Worm (Caenorhabditis elegans) whole organism, L4 larva: ENCODE measurements around the gene ZK105.6.

ENCODE experiments used
- F10B5.3 ChIP-seq: sonication (generic microtip); optimal IDR thresholded peaks from 2 replicates; lab custom pipeline; 2016; ENCODE audit warnings: mild to moderate bottlenecking, missing genetic modification characterization, missing compliant biosample characterization
- F49E8.2 ChIP-seq: sonication (generic microtip); optimal IDR thresholded peaks from 2 replicates; lab custom pipeline; 2016; ENCODE audit warnings: missing compliant biosample characterization, mild to moderate bottlenecking, missing genetic modification characterization, borderline replicate concordance
- Y105C5A.15 ChIP-seq: fragments of 200-800 bp; sonication (Bioruptor generic); IDR thresholded peaks from 2 replicates; pipeline ENCODE4 v1.3.6; 2022; ENCODE audit warnings: missing genetic modification characterization, missing compliant biosample characterization
- Y75B8A.6 ChIP-seq: fragments of 200-800 bp; sonication (Bioruptor generic); IDR thresholded peaks from 2 replicates; pipeline ENCODE4 v1.3.6; 2022; ENCODE audit warnings: missing genetic modification reagents, missing genetic modification characterization, missing compliant biosample characterization
- ZK546.5 ChIP-seq, 2 experiments: sonication (generic microtip); optimal IDR thresholded peaks; 2 replicates each; lab custom pipeline; 2017; ENCODE audit warnings: missing biosample characterization in 2 of 2, missing genetic modification characterization in 2 of 2
- ceh-20 ChIP-seq: fragments of 200-800 bp; sonication (Bioruptor generic); IDR thresholded peaks from 2 replicates; pipeline ENCODE4 v1.3.6; 2022; ENCODE audit warnings: missing genetic modification reagents, missing genetic modification characterization, missing compliant biosample characterization
- cey-2 ChIP-seq: sonication (generic microtip); optimal IDR thresholded peaks from 3 replicates; lab custom pipeline; 2017; ENCODE audit warnings: missing genetic modification characterization, mild to moderate bottlenecking, missing compliant biosample characterization, antibody characterized with exemption, borderline replicate concordance; ENCODE audit not compliant: insufficient read depth
- ctbp-1 ChIP-seq: fragments of 200-800 bp; sonication (Bioruptor generic); IDR thresholded peaks from 2 replicates; pipeline ENCODE4 v1.3.6; 2022; ENCODE audit warnings: missing genetic modification reagents, missing genetic modification characterization, missing compliant biosample characterization
- daf-16 ChIP-seq, 3 experiments: sonication (generic microtip); optimal IDR thresholded peaks; 2 replicates each; lab custom pipeline; 2016 to 2017; ENCODE audit warnings: missing genetic modification characterization in 3 of 3, missing genetic modification reagents in 3 of 3, mild to moderate bottlenecking in 2 of 3, missing compliant biosample characterization in 2 of 3, missing biosample characterization in 1 of 3, moderate library complexity in 1 of 3
- daf-19 ChIP-seq: fragments of 200-800 bp; sonication (Bioruptor generic); conservative IDR thresholded peaks from 2 replicates; pipeline ENCODE4 v1.3.6; 2022; ENCODE audit warnings: missing genetic modification characterization, missing compliant biosample characterization
- daf-8 ChIP-seq: fragments of 200-800 bp; sonication (Bioruptor generic); IDR thresholded peaks from 2 replicates; pipeline ENCODE4 v1.3.6; 2022; ENCODE audit warnings: missing genetic modification characterization, missing compliant biosample characterization
- dmd-6 ChIP-seq: fragments of 200-800 bp; sonication (Bioruptor generic); IDR thresholded peaks from 2 replicates; pipeline ENCODE4 v1.3.6; 2022; ENCODE audit warnings: missing genetic modification reagents, missing genetic modification characterization, missing compliant biosample characterization
- fos-1 ChIP-seq: fragments of 150-350 bp; optimal IDR thresholded peaks from 2 replicates; lab custom pipeline; 2014; ENCODE audit warnings: missing biosample characterization, missing genetic modification characterization
- hlh-11 ChIP-seq: fragments of 200-800 bp; sonication (Bioruptor generic); optimal IDR thresholded peaks from 2 replicates; lab custom pipeline; 2018; ENCODE audit warnings: mild to moderate bottlenecking, missing genetic modification characterization, missing compliant biosample characterization
- hmg-1.1 ChIP-seq: fragments of 200-800 bp; sonication (Bioruptor generic); IDR thresholded peaks from 2 replicates; pipeline ENCODE4 v1.3.6; 2022; ENCODE audit warnings: missing genetic modification reagents, missing genetic modification characterization, missing compliant biosample characterization
- lin-1 ChIP-seq: fragments of 200-800 bp; sonication (Bioruptor generic); IDR thresholded peaks from 2 replicates; pipeline ENCODE4 v1.3.6; 2022; ENCODE audit warnings: missing genetic modification reagents, missing genetic modification characterization, missing compliant biosample characterization
- lin-13 ChIP-seq: fragments of 150-350 bp; optimal IDR thresholded peaks from 2 replicates; lab custom pipeline; 2014; ENCODE audit warnings: missing biosample characterization, missing genetic modification reagents, missing genetic modification characterization
- lin-38 ChIP-seq: fragments of 200-800 bp; sonication (Bioruptor generic); IDR thresholded peaks from 2 replicates; pipeline ENCODE4 v1.3.6; 2022; ENCODE audit warnings: missing genetic modification reagents, missing genetic modification characterization, missing compliant biosample characterization
- madf-5 ChIP-seq, 2 experiments: fragments of 200-800 bp; sonication (Bioruptor generic); IDR thresholded peaks; 2 replicates each; pipeline ENCODE4 v1.3.6; 2022; ENCODE audit warnings: missing compliant biosample characterization in 2 of 2, missing genetic modification characterization in 2 of 2
- madf-9 ChIP-seq: fragments of 200-800 bp; sonication (Bioruptor generic); conservative IDR thresholded peaks from 2 replicates; pipeline ENCODE4 v1.3.6; 2022; ENCODE audit warnings: missing genetic modification reagents, missing genetic modification characterization, missing compliant biosample characterization
- mdl-1 ChIP-seq, 2 experiments: fragments of 150-350 bp in 1 of 2; sonication (generic microtip) in 1 of 2; optimal IDR thresholded peaks; 2 replicates each; lab custom pipeline; 2014 to 2017; ENCODE audit warnings: missing biosample characterization in 2 of 2, missing genetic modification characterization in 2 of 2
- mdt-29 ChIP-seq: fragments of 200-800 bp; sonication (Bioruptor generic); IDR thresholded peaks from 2 replicates; pipeline ENCODE4 v1.3.6; 2022; ENCODE audit warnings: missing genetic modification reagents, missing genetic modification characterization, missing compliant biosample characterization
- nhr-237 ChIP-seq: sonication (generic microtip); optimal IDR thresholded peaks from 2 replicates; lab custom pipeline; 2017; ENCODE audit warnings: missing biosample characterization, missing genetic modification characterization
- nhr-25 ChIP-seq: sonication (generic microtip); optimal IDR thresholded peaks from 2 replicates; lab custom pipeline; 2017; ENCODE audit warnings: missing genetic modification characterization, mild to moderate bottlenecking, missing compliant biosample characterization, antibody characterized with exemption, moderate library complexity, borderline replicate concordance; ENCODE audit not compliant: insufficient read depth
- nhr-48 ChIP-seq: sonication (generic microtip); optimal IDR thresholded peaks from 2 replicates; lab custom pipeline; 2016; ENCODE audit warnings: mild to moderate bottlenecking, missing genetic modification characterization, missing compliant biosample characterization
- php-3 ChIP-seq: fragments of 200-800 bp; sonication (Bioruptor generic); IDR thresholded peaks from 2 replicates; pipeline ENCODE4 v1.3.6; 2022; ENCODE audit warnings: missing genetic modification reagents, missing genetic modification characterization, missing compliant biosample characterization
- pqm-1 ChIP-seq: sonication (generic microtip); optimal IDR thresholded peaks from 2 replicates; lab custom pipeline; 2017; ENCODE audit warnings: missing biosample characterization, missing genetic modification characterization
- rbr-2 ChIP-seq: sonication (generic microtip); optimal IDR thresholded peaks from 2 replicates; lab custom pipeline; 2016; ENCODE audit warnings: missing genotype, missing genetic modification characterization, missing compliant biosample characterization
- sdz-12 ChIP-seq: fragments of 200-800 bp; sonication (Bioruptor generic); optimal IDR thresholded peaks from 2 replicates; lab custom pipeline; 2018; ENCODE audit warnings: mild to moderate bottlenecking, missing genetic modification characterization, missing compliant biosample characterization
- skn-1 ChIP-seq: fragments of 150-350 bp; optimal IDR thresholded peaks from 2 replicates; lab custom pipeline; 2014; ENCODE audit warnings: missing biosample characterization, missing genetic modification characterization
- spr-3 ChIP-seq: fragments of 200-800 bp; sonication (Bioruptor generic); optimal IDR thresholded peaks from 2 replicates; lab custom pipeline; 2018; ENCODE audit warnings: mild to moderate bottlenecking, missing genetic modification characterization, missing compliant biosample characterization
- tra-1 ChIP-seq: fragments of 200-800 bp; sonication (Bioruptor generic); IDR thresholded peaks from 2 replicates; pipeline ENCODE4 v1.3.6; 2022; ENCODE audit warnings: missing genetic modification reagents, missing genetic modification characterization, missing compliant biosample characterization
- unc-62 ChIP-seq, 3 experiments: fragments of 150-350 bp in 1 of 3; sonication (generic microtip); optimal IDR thresholded peaks in 2 of 3; peaks in 1 of 3; 1 replicate in 1 of 3; 2 replicates in 2 of 3; lab custom pipeline; 2014 to 2017; ENCODE audit warnings: missing biosample characterization in 3 of 3, missing genetic modification characterization in 3 of 3, missing genetic modification reagents in 3 of 3, missing genotype in 1 of 3
- zip-11 ChIP-seq: fragments of 200-800 bp; sonication (Bioruptor generic); IDR thresholded peaks from 2 replicates; pipeline ENCODE4 v1.3.6; 2022; ENCODE audit warnings: missing genetic modification characterization, missing compliant biosample characterization
- ztf-7 ChIP-seq: fragments of 150-350 bp; optimal IDR thresholded peaks from 2 replicates; lab custom pipeline; 2014; ENCODE audit warnings: missing biosample characterization, missing genetic modification characterization

ZK105.6 gene

ce11 chrV:7759270-7759669, 35.4 kb upstream of the ZK105.6 start (continued):
- 0 out of 2 replicates have a peak, but pooled peaks have one; percentile 37 for TF ChIP-seq hmg-1.1 (GFP tag; lab: Robert Waterston, UW)

DNA sequence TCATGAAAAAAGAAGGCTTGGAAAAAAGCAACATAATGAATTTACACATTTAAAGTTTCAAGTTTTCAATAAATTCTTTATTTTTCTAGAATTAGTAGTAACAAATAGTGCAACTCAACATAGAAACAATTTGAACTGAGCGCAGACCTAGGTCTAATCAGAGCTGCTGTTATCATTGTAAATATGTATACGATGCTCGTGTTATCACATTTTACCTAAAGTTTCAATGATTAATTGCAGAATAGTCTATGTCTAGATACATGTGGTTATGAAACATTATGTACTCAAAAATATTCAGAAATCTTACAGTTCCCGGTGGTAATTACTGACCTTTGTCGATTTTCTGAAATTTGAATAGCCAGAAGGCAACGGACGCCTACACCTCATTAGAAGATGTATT, 32.1 kb upstream of the ZK105.6 start:
- TF ChIP-seq daf-16 (GFP tag; optimal IDR thresholded peaks at IDR 0.05; lab: Kevin White, UChicago): no peak
- peak; percentile 56 for TF ChIP-seq daf-16 (tag; optimal IDR thresholded peaks at IDR 0.05; lab: Kevin White, UChicago)
- TF ChIP-seq pqm-1 (tag; lab: Kevin White, UChicago): peak; percentile 38
- no peak for TF ChIP-seq lin-13 (GFP tag; lab: Kevin White, UChicago)
- no peak for TF ChIP-seq madf-5 (GFP tag; IDR thresholded peaks at IDR 0.05; lab: Robert Waterston, UW)

- TF ChIP-seq cey-2 (tag; lab: Kevin White, UChicago) (no peak), sdz-12 (GFP tag; lab: Kevin White, UChicago) (no peak), mdl-1 (tag; optimal IDR thresholded peaks at IDR 0.05; lab: Kevin White, UChicago) (no peak)
Measured at ce11 chrV:7754557-7754956, 30.7 kb upstream of the ZK105.6 start, which contains the start of gene T05B11.4. T05B11.4 (minus strand) TSS chrV:7754657.

ce11 chrV:7749708-7750107, 25.8 kb upstream of the ZK105.6 start:
- TF ChIP-seq hlh-11 (tag; lab: Kevin White, UChicago) (peak; percentile 23), daf-16 (GFP tag; optimal IDR thresholded peaks at IDR 0.05; lab: Kevin White, UChicago) (peak in 1 of 2 experiments; percentile 15), daf-16 (tag; optimal IDR thresholded peaks at IDR 0.05; lab: Kevin White, UChicago) (no peak), daf-19 (GFP tag; lab: Robert Waterston, UW) (no peak), tra-1 (peak; percentile 46; the same call in 1 of the 2 replicates), Y105C5A.15 (GFP tag; lab: Robert Waterston, UW) (no peak), daf-8 (GFP tag; lab: Robert Waterston, UW) (no peak), fos-1 (no peak), nhr-48 (tag; lab: Kevin White, UChicago) (no peak), dmd-6 (GFP tag; lab: Robert Waterston, UW) (peak; percentile 56), F10B5.3 (no peak), F49E8.2 (tag; lab: Kevin White, UChicago) (no peak)

DNA sequence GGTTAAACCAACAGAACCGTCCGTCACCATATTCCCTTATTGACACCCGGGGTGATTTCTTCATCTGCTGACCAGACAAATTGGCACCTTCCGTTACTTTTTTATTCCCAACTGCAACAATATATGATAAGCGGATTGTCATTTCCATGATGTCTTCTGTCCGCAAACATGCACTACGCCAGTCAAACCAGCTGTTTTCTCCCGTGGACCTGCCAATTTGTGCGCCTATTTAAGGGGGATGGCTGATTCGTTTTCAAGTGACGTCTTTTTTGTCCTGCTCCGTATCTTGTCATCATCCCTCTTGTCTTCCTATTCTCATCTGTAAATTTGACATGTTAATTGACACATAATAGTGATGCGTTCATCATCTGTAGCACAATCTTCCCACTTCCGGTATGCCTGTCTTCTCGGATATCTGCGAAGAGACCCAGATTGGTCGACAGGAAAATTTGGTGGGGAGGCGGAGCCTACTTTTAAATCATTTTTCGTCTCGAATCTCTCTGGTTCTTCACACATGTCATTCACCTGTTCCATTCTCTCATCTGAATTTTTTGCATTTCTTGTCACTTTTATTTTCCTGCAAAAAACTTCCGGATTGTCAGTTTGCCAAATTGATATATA, 24.2 kb upstream of the ZK105.6 start:
- TF ChIP-seq lin-1 (GFP tag; lab: Robert Waterston, UW) (peak; percentile 29; the same call in 1 of the 2 replicates), mdt-29 (GFP tag; lab: Robert Waterston, UW) (peak; percentile 33; the same call in 1 of the 2 replicates), unc-62 (GFP tag; optimal IDR thresholded peaks at IDR 0.05 in 1 of 2; lab: Kevin White, UChicago) (peak in 1 of 2 experiments; percentile 52), unc-62 (tag; optimal IDR thresholded peaks at IDR 0.05; lab: Kevin White, UChicago) (no peak), nhr-48 (tag; lab: Kevin White, UChicago) (peak; percentile 61), hlh-11 (tag; lab: Kevin White, UChicago) (peak; percentile 17), dmd-6 (GFP tag; lab: Robert Waterston, UW) (peak; percentile 94), Y75B8A.6 (no peak), tra-1 (peak; percentile 87; the same call in 1 of the 2 replicates), skn-1 (tag; lab: Kevin White, UChicago) (no peak), rbr-2 (tag; lab: Kevin White, UChicago) (no peak)

- TF ChIP-seq unc-62 (GFP tag; optimal IDR thresholded peaks at IDR 0.05 in 1 of 2; lab: Kevin White, UChicago) (peak in 1 of 2 experiments; percentile 97), unc-62 (tag; optimal IDR thresholded peaks at IDR 0.05; lab: Kevin White, UChicago) (no peak), pqm-1 (tag; lab: Kevin White, UChicago) (no peak)
Measured at ce11 chrV:7747132-7747531, 23.3 kb upstream of the ZK105.6 start.

DNA sequence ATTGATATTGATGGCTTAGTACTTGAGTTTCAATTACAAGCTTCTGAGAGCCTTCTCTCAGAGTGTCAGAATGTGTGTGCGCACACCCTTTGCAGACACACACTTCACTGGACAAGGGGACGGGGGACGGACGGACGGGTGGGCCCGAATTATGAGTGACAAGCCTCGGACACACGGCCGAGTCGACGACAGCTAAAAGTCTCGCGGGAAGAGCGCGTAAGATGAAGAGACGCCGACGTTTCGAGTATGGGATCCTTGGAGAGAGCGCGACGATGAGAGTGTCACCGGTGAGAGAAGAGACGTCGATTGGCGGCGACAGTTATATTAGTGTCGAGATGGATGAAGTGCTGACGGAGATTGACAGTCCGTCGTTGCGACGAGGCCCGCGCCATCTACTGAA, 22.0 kb upstream of the ZK105.6 start:
- peak; percentile 63 for TF ChIP-seq dmd-6 (GFP tag; lab: Robert Waterston, UW)
- TF ChIP-seq ztf-7 (tag; lab: Kevin White, UChicago): no peak
- TF ChIP-seq ceh-20 (GFP tag; lab: Robert Waterston, UW): 0 out of 2 replicates have a peak, but pooled peaks have one; percentile 26
- no peak for TF ChIP-seq pqm-1 (tag; lab: Kevin White, UChicago)
- TF ChIP-seq ctbp-1 (GFP tag; lab: Robert Waterston, UW): 0 out of 2 replicates have a peak, but pooled peaks have one; percentile 17
- no peak for TF ChIP-seq php-3 (GFP tag; lab: Robert Waterston, UW)
- TF ChIP-seq sdz-12 (GFP tag; lab: Kevin White, UChicago): no peak
- TF ChIP-seq hlh-11 (tag; lab: Kevin White, UChicago): peak; percentile 12
- TF ChIP-seq lin-38 (GFP tag; lab: Robert Waterston, UW): no peak
- no peak for TF ChIP-seq ZK546.5 (tag; optimal IDR thresholded peaks at IDR 0.05; lab: Kevin White, UChicago)
- no peak for TF ChIP-seq zip-11 (GFP tag; lab: Robert Waterston, UW)
- TF ChIP-seq madf-9 (GFP tag; lab: Robert Waterston, UW): no peak
- no peak for TF ChIP-seq spr-3 (GFP tag; lab: Kevin White, UChicago)
- TF ChIP-seq nhr-25 (tag; lab: Kevin White, UChicago): no peak
- no peak for TF ChIP-seq nhr-237 (tag; lab: Kevin White, UChicago)
